Fruit fly (Drosophila melanogaster) whole organism, pupa: ENCODE data around the gene Mcm3.

ENCODE experiments used
- CG10348 ChIP-seq: fragments of 200-800 bp; sonication (Bioruptor generic); IDR thresholded peaks from 2 replicates; pipeline ENCODE4 v1.3.6; 2022; ENCODE audit warnings: missing biosample characterization, missing genetic modification characterization
- CG15710 ChIP-seq: fragments of 200-800 bp; sonication (Bioruptor generic); optimal IDR thresholded peaks from 2 replicates; lab custom pipeline; 2018; ENCODE audit warnings: missing biosample characterization, mild to moderate bottlenecking, missing genetic modification characterization, moderate library complexity
- CG17806 ChIP-seq: fragments of 200-800 bp; sonication (Bioruptor generic); optimal IDR thresholded peaks from 2 replicates; lab custom pipeline; 2018; ENCODE audit warnings: missing biosample characterization, mild to moderate bottlenecking, missing genetic modification characterization, moderate library complexity
- Ets98B ChIP-seq: fragments of 200-800 bp; sonication (Bioruptor generic); IDR thresholded peaks from 2 replicates; pipeline ENCODE4 v1.3.6; 2022; ENCODE audit warnings: missing biosample characterization, missing genetic modification characterization

DNA sequence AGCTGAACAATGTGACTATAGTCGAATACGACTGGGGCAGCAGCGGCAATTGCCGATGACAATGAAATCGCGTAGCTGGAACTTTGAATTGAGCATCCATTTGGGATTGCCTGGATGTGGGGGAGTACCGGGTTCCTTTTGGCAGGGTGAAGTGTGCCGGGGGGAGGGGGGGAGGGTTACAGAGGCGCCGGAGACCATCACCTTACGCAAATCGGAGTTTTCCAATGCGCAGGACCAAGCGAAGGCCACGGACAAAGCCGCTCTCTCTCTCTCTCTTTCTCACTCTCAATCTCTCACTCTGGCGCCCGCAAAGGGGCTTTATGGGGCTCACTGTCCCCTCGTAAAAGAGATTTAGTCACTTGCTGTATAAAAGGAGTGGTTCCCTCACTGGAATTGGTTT lies 39.5 kb downstream of the Mcm3 start:
- TF ChIP-seq CG10348: no peak
- no peak for TF ChIP-seq CG15710 (tag; lab: Kevin White, UChicago)
- no peak for TF ChIP-seq CG17806
- no peak for TF ChIP-seq Ets98B
